Worm (Caenorhabditis elegans): ENCODE data around the gene ZK673.5.

The ZK673.5 gene

DNA sequence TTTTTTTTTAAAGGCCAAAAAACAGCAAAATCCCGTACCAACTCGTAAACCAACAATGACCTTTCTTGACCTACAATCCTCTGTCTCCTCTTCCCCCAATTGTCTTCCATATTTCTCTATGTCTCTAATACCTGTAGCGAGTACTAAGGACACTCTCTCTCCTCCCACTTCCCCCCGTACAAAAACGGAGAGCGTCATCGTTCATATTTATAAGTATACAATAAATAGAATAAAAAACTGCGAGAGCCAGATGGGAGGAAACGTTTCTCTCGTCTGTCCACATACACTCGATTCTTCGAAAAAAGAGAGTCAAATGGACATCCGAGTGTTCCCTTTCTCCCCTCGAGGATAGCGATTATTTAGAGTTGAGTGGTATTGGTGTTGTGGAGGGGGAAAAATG, 43.4 kb downstream of the ZK673.5 start:
- peak; percentile 20 for TF ChIP-seq lin-39 (tag; optimal IDR thresholded peaks at IDR 0.05)
- peak; percentile 46 for TF ChIP-seq nhr-25 (tag; optimal IDR thresholded peaks at IDR 0.05)
- no peak for TF ChIP-seq zag-1 (tag; optimal IDR thresholded peaks at IDR 0.05)
- TF ChIP-seq unc-39 (tag; optimal IDR thresholded peaks at IDR 0.05) = no peak
- peak; percentile 58 for TF ChIP-seq nhr-23 (tag; optimal IDR thresholded peaks at IDR 0.05)
- TF ChIP-seq nfya-1 (tag; optimal IDR thresholded peaks at IDR 0.05; ENCODE audit: insufficient read depth) = peak; percentile 1
- peak; percentile 89 for TF ChIP-seq pha-4 (tag; optimal IDR thresholded peaks at IDR 0.05)
- TF ChIP-seq skn-1 (tag; optimal IDR thresholded peaks at IDR 0.05) = no peak
- peak; percentile 35 for TF ChIP-seq jun-1 (tag; optimal IDR thresholded peaks at IDR 0.05)
- TF ChIP-seq nhr-237 (tag; optimal IDR thresholded peaks at IDR 0.05) = no peak

ce11 chrII:10505949-10506348, 44.6 kb downstream of the ZK673.5 start:
- peak; percentile 46 for TF ChIP-seq nhr-23 (tag; optimal IDR thresholded peaks at IDR 0.05)
- TF ChIP-seq fkh-10 (GFP tag; optimal IDR thresholded peaks at IDR 0.05) = no peak
- no peak for TF ChIP-seq elt-2 (tag; optimal IDR thresholded peaks at IDR 0.05)
- no peak for TF ChIP-seq nfya-1 (tag; optimal IDR thresholded peaks at IDR 0.05; ENCODE audit: insufficient read depth)
- TF ChIP-seq ceh-82 (tag; optimal IDR thresholded peaks at IDR 0.05) = no peak
- TF ChIP-seq lin-15B (tag; optimal IDR thresholded peaks at IDR 0.05) = no peak
- no peak for TF ChIP-seq ztf-4 (tag; optimal IDR thresholded peaks at IDR 0.05)
- TF ChIP-seq ceh-28 (tag; optimal IDR thresholded peaks at IDR 0.05) = no peak
- no peak for TF ChIP-seq nhr-76 (tag; optimal IDR thresholded peaks at IDR 0.05)
- no peak for TF ChIP-seq egl-5 (tag; optimal IDR thresholded peaks at IDR 0.05)
- peak; percentile 73 for TF ChIP-seq nhr-25 (tag; optimal IDR thresholded peaks at IDR 0.05)
- TF ChIP-seq eor-1 (tag; optimal IDR thresholded peaks at IDR 0.05) = no peak

- TF ChIP-seq mdl-1 (tag; optimal IDR thresholded peaks at IDR 0.05) (no peak), eor-1 (tag; optimal IDR thresholded peaks at IDR 0.05) (no peak)
Observed at ce11 chrII:10507906-10508305, 46.6 kb downstream of the ZK673.5 start.

ce11 chrII:10509746-10510145, 48.4 kb downstream of the ZK673.5 start, which contains the start of gene F59B10.2:
Gene F59B10.2 (minus strand): TSS chrII:10509846.
- TF ChIP-seq nhr-11 (tag; optimal IDR thresholded peaks at IDR 0.05) = no peak
- no peak for TF ChIP-seq nhr-12 (tag; optimal IDR thresholded peaks at IDR 0.05)
- no peak for TF ChIP-seq snpc-4 (tag; optimal IDR thresholded peaks at IDR 0.05)
- no peak for TF ChIP-seq nhr-77 (tag; optimal IDR thresholded peaks at IDR 0.05)
- TF ChIP-seq lsy-12 (tag; optimal IDR thresholded peaks at IDR 0.05) = no peak
- no peak for TF ChIP-seq nhr-25 (tag; optimal IDR thresholded peaks at IDR 0.05)
- no peak for TF ChIP-seq zag-1 (tag; optimal IDR thresholded peaks at IDR 0.05)

DNA sequence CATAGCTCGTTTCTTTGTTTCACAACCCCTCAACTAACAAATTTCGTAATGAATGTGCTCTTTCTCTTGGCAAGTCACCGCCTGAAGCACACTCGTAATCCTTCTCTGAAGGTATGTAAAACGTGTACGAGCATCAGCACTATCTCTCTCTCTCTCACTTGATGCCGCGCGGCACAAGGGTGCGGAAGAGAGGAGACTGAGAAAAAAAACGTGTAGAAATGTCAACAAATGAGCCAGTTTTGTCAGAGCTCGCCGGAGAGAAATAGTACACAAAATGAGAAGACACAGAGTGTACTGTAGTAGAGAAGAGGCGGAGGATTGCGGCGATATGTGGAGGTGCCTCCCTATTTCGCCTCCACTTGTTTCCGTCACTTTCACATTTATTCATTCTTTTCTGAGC, 48.9 kb downstream of the ZK673.5 start, which contains the start of gene F59B10.3:
TSS of gene F59B10.3 (plus strand) at position 301 of the 400 bp plus-strand sequence.
- TF ChIP-seq pha-4 (tag; optimal IDR thresholded peaks at IDR 0.05) (peak; percentile 63), nhr-77 (tag; optimal IDR thresholded peaks at IDR 0.05) (no peak), tbx-2 (tag; optimal IDR thresholded peaks at IDR 0.05) (no peak), nhr-25 (tag; optimal IDR thresholded peaks at IDR 0.05) (no peak)

All from whole organism, L3 larva.